Fruit fly (Drosophila melanogaster): Measurements from ENCODE around the gene CG10565.

CG10565 gene

DNA sequence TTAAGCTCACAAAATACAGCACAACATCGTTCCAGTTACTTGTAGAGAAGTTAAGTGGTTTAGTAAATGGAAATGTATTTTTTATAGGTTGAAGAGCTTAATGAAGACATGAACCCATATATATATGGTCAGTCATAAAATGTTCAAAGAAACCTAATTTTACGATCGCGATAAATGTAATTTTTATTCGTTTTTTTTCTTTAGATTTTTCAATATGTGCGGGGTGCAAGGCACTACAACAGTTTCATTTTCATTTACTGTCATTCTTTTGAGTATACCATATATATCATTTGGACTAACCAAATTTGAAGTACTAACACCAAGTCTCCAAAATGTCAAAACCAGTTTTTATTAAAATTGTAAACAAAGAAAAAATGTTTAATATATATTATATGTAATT, 12.7 kb downstream of the CG10565 start, which contains the start of gene CG33284:
Gene CG33284 (plus strand): TSS at position 301 of the 400 bp plus-strand sequence.
- TF ChIP-seq HLHmδ (GFP tag; optimal IDR thresholded peaks at IDR 0.05) (no peak), CG11085 (GFP tag; IDR thresholded peaks at IDR 0.05) (no peak), dysf (GFP tag; IDR thresholded peaks at IDR 0.05) (no peak), sim (GFP tag; IDR thresholded peaks at IDR 0.05) (no peak), luna (GFP tag; optimal IDR thresholded peaks at IDR 0.05) (no peak), Ptx1 (GFP tag; IDR thresholded peaks at IDR 0.05) (no peak), CG8281 (tag; optimal IDR thresholded peaks at IDR 0.05) (no peak), peb (GFP tag; IDR thresholded peaks at IDR 0.05) (no peak), zfh1 (GFP tag; IDR thresholded peaks at IDR 0.05) (no peak), Sry-δ (GFP tag; optimal IDR thresholded peaks at IDR 0.05) (no peak), Fer1 (GFP tag; optimal IDR thresholded peaks at IDR 0.05) (no peak), jigr1 (GFP tag; IDR thresholded peaks at IDR 0.05) (no peak), NfI (GFP tag; optimal IDR thresholded peaks at IDR 0.05) (no peak), CG7786 (GFP tag; optimal IDR thresholded peaks at IDR 0.05) (no peak), CG31441 (GFP tag; IDR thresholded peaks at IDR 0.05) (no peak), HHEX (GFP tag; optimal IDR thresholded peaks at IDR 0.05) (no peak), Vsx1 (GFP tag; optimal IDR thresholded peaks at IDR 0.05) (no peak), CG3065 (GFP tag; optimal IDR thresholded peaks at IDR 0.05) (no peak)

dm6 chr3L:21122522-21122923, 13.6 kb downstream of the CG10565 start:
- TF ChIP-seq HmgD (GFP tag; optimal IDR thresholded peaks at IDR 0.05) = no peak
- TF ChIP-seq CG17361 (GFP tag; IDR thresholded peaks at IDR 0.05) = no peak
- TF ChIP-seq chn (GFP tag; optimal IDR thresholded peaks at IDR 0.05) = no peak
- no peak for TF ChIP-seq CG9797 (GFP tag; optimal IDR thresholded peaks at IDR 0.05)
- peak in 1 of 2 experiments; percentile 76 for TF ChIP-seq bsh (GFP tag; optimal IDR thresholded peaks at IDR 0.05)
- no peak for TF ChIP-seq chinmo (GFP tag; IDR thresholded peaks at IDR 0.05; ENCODE audit: partially characterized antibody)
- TF ChIP-seq gce (GFP tag; IDR thresholded peaks at IDR 0.05) = no peak
- TF ChIP-seq nom (GFP tag; optimal IDR thresholded peaks at IDR 0.05) = peak; percentile 80
- no peak for TF ChIP-seq tna (GFP tag; IDR thresholded peaks at IDR 0.05; ENCODE audit: partially characterized antibody)
- no peak for TF ChIP-seq CG15514 (GFP tag; optimal IDR thresholded peaks at IDR 0.05)
- TF ChIP-seq Dip2 (GFP tag; IDR thresholded peaks at IDR 0.05) = no peak
- no peak for TF ChIP-seq CG6683 (GFP tag; optimal IDR thresholded peaks at IDR 0.05)
- no peak for TF ChIP-seq CG7786 (GFP tag; optimal IDR thresholded peaks at IDR 0.05)
- no peak for TF ChIP-seq Doc2 (GFP tag; IDR thresholded peaks at IDR 0.05)
- no peak for TF ChIP-seq CG10959 (GFP tag; IDR thresholded peaks at IDR 0.05)
- TF ChIP-seq Usf (GFP tag; optimal IDR thresholded peaks at IDR 0.05) = no peak

- TF ChIP-seq CrebB (tag; optimal IDR thresholded peaks at IDR 0.05) (no peak), CG18764 (GFP tag; optimal IDR thresholded peaks at IDR 0.05) (no peak), tgo (GFP tag; IDR thresholded peaks at IDR 0.05) (no peak), bsh (GFP tag; optimal IDR thresholded peaks at IDR 0.05) (no peak), E2f2 (GFP tag; IDR thresholded peaks at IDR 0.05) (no peak), CG9876 (GFP tag; optimal IDR thresholded peaks at IDR 0.05) (no peak), CG17829 (tag; optimal IDR thresholded peaks at IDR 0.05) (no peak), CG5180 (GFP tag; optimal IDR thresholded peaks at IDR 0.05) (no peak)
These were observed 14.8 kb downstream of the CG10565 start, which contains the start of gene CG43938 for dm6 chr3L:21121353-21121752. TSS of gene CG43938 (plus strand) at chr3L:21121653.

Data from whole organism, embryonic.